Fruit fly (Drosophila melanogaster) whole organism, embryonic: ENCODE results near the gene Arp8.

Experiments
- Abd-B ChIP-seq: fragments of 200-800 bp; sonication (Bioruptor generic); optimal IDR thresholded peaks from 2 replicates; lab custom pipeline; 2018; ENCODE audit warnings: missing biosample characterization, mild to moderate bottlenecking, missing genetic modification characterization, moderate library complexity
- Aef1 ChIP-seq: fragments of 200-800 bp; sonication (Bioruptor generic); IDR thresholded peaks from 3 replicates; pipeline ENCODE4 v1.3.6; 2022; ENCODE audit warnings: missing biosample characterization, missing genetic modification characterization
- BEAF-32 ChIP-seq: fragments of 200-800 bp; sonication (Bioruptor generic); optimal IDR thresholded peaks from 3 replicates; lab custom pipeline; 2017; ENCODE audit warnings: missing biosample characterization, missing genetic modification characterization, mild to moderate bottlenecking, moderate library complexity, missing genetic modification reagents
- C15 ChIP-seq: fragments of 200-800 bp; sonication (Bioruptor generic); IDR thresholded peaks from 3 replicates; pipeline ENCODE4 v1.3.6; 2022; ENCODE audit warnings: missing biosample characterization, missing genetic modification characterization
- CG10462 ChIP-seq: fragments of 200-800 bp; sonication (Bioruptor generic); optimal IDR thresholded peaks from 2 replicates; lab custom pipeline; 2016; ENCODE audit warnings: missing biosample characterization, missing genetic modification characterization
- CG10565 ChIP-seq: fragments of 200-800 bp; sonication (Bioruptor generic); optimal IDR thresholded peaks from 3 replicates; lab custom pipeline; 2016; ENCODE audit warnings: missing biosample characterization, mild to moderate bottlenecking, missing genetic modification characterization
- CG10979 ChIP-seq: fragments of 200-800 bp; sonication (Bioruptor generic); optimal IDR thresholded peaks from 2 replicates; lab custom pipeline; 2018; ENCODE audit warnings: missing biosample characterization, mild to moderate bottlenecking, missing genetic modification characterization, moderate library complexity
- CG1233 ChIP-seq: fragments of 200-800 bp; sonication (Bioruptor generic); optimal IDR thresholded peaks from 4 replicates; lab custom pipeline; 2018; ENCODE audit warnings: missing biosample characterization, mild to moderate bottlenecking, missing genetic modification characterization
- CG12659 ChIP-seq: fragments of 200-800 bp; sonication (Bioruptor generic); optimal IDR thresholded peaks from 3 replicates; lab custom pipeline; 2017; ENCODE audit warnings: mild to moderate bottlenecking, missing biosample characterization, missing genetic modification reagents, missing genetic modification characterization
- CG15269 ChIP-seq: fragments of 200-800 bp; sonication (Bioruptor generic); optimal IDR thresholded peaks from 2 replicates; lab custom pipeline; 2018; ENCODE audit warnings: missing biosample characterization, mild to moderate bottlenecking, missing genetic modification characterization, moderate library complexity
- CG15514 ChIP-seq: fragments of 200-800 bp; sonication (Bioruptor generic); optimal IDR thresholded peaks from 3 replicates; lab custom pipeline; 2017; ENCODE audit warnings: missing biosample characterization, missing genetic modification characterization, mild to moderate bottlenecking, moderate library complexity, missing genetic modification reagents
- CG1603 ChIP-seq: fragments of 200-800 bp; sonication (Bioruptor generic); optimal IDR thresholded peaks from 2 replicates; lab custom pipeline; 2019; ENCODE audit warnings: missing biosample characterization, mild to moderate bottlenecking, missing genetic modification characterization, moderate library complexity
- CG16779 ChIP-seq: fragments of 200-800 bp; sonication (Bioruptor generic); IDR thresholded peaks from 2 replicates; pipeline ENCODE4 v1.3.6; 2022; ENCODE audit warnings: missing biosample characterization, missing genetic modification characterization
- CG17361 ChIP-seq: fragments of 200-800 bp; sonication (Bioruptor generic); IDR thresholded peaks from 3 replicates; pipeline ENCODE4 v1.3.6; 2022; ENCODE audit warnings: missing biosample characterization, missing genetic modification characterization
- CG31388 ChIP-seq: fragments of 200-800 bp; sonication (Bioruptor generic); optimal IDR thresholded peaks from 2 replicates; lab custom pipeline; 2016; ENCODE audit warnings: missing biosample characterization, missing genetic modification characterization
- CG42726 ChIP-seq: fragments of 200-800 bp; sonication (Bioruptor generic); IDR thresholded peaks from 2 replicates; pipeline ENCODE4 v1.3.6; 2022; ENCODE audit warnings: missing biosample characterization, missing genetic modification characterization; ENCODE audit not compliant: partially characterized antibody
- CG4360 ChIP-seq: fragments of 200-800 bp; sonication (Bioruptor generic); IDR thresholded peaks from 2 replicates; pipeline ENCODE4 v1.3.6; 2022; ENCODE audit warnings: missing biosample characterization, missing genetic modification characterization
- CG6689 ChIP-seq: fragments of 200-800 bp; sonication (Bioruptor generic); IDR thresholded peaks from 2 replicates; pipeline ENCODE4 v1.3.6; 2022; ENCODE audit warnings: missing biosample characterization, missing genetic modification characterization
- CG7963 ChIP-seq: fragments of 200-800 bp; sonication (Bioruptor generic); IDR thresholded peaks from 3 replicates; pipeline ENCODE4 v1.3.6; 2022; ENCODE audit warnings: missing biosample characterization, missing genetic modification characterization; ENCODE audit not compliant: partially characterized antibody
- CG8359 ChIP-seq: fragments of 200-800 bp; sonication (Bioruptor generic); optimal IDR thresholded peaks from 2 replicates; lab custom pipeline; 2017; ENCODE audit warnings: missing biosample characterization, mild to moderate bottlenecking, missing genetic modification characterization, borderline replicate concordance
- Camta ChIP-seq: fragments of 200-800 bp; sonication (Bioruptor generic); optimal IDR thresholded peaks from 2 replicates; lab custom pipeline; 2016; ENCODE audit warnings: missing biosample characterization, missing genetic modification characterization
- D19B ChIP-seq: fragments of 200-800 bp; sonication (Bioruptor generic); optimal IDR thresholded peaks from 2 replicates; lab custom pipeline; 2017; ENCODE audit warnings: missing biosample characterization, mild to moderate bottlenecking, missing genetic modification characterization
- Dbx ChIP-seq: fragments of 200-800 bp; sonication (Bioruptor generic); IDR thresholded peaks from 3 replicates; pipeline ENCODE4 v1.3.6; 2022; ENCODE audit warnings: missing biosample characterization, missing genetic modification characterization
- Deaf1 ChIP-seq: fragments of 200-800 bp; optimal IDR thresholded peaks from 3 replicates; lab custom pipeline; 2019; ENCODE audit warnings: missing biosample characterization, mild to moderate bottlenecking, missing genetic modification characterization, moderate library complexity
- Dll ChIP-seq: fragments of 200-800 bp; sonication (Bioruptor generic); IDR thresholded peaks from 4 replicates; pipeline ENCODE4 v1.3.6; 2022; ENCODE audit warnings: missing biosample characterization, missing genetic modification characterization; ENCODE audit not compliant: partially characterized antibody
- Doc3 ChIP-seq: fragments of 200-800 bp; sonication (Bioruptor generic); IDR thresholded peaks from 3 replicates; pipeline ENCODE4 v1.3.6; 2022; ENCODE audit warnings: missing biosample characterization, missing genetic modification characterization; ENCODE audit not compliant: partially characterized antibody
- Eip74EF ChIP-seq, 2 experiments: fragments of 200-800 bp in 1 of 2; fragments of >200 bp in 1 of 2; sonication (Bioruptor generic) in 1 of 2; optimal IDR thresholded peaks; 2 replicates each; lab custom pipeline; 2017 to 2019; ENCODE audit warnings: missing biosample characterization in 2 of 2, missing genetic modification characterization in 2 of 2, mild to moderate bottlenecking in 1 of 2, moderate library complexity in 1 of 2
- Hr3 ChIP-seq: fragments of 200-800 bp; sonication (Bioruptor generic); optimal IDR thresholded peaks from 3 replicates; lab custom pipeline; 2016; ENCODE audit warnings: missing biosample characterization, missing genetic modification characterization
- MESR4 ChIP-seq: fragments of 200-800 bp; sonication (Bioruptor generic); optimal IDR thresholded peaks from 2 replicates; lab custom pipeline; 2018; ENCODE audit warnings: missing biosample characterization, mild to moderate bottlenecking, missing genetic modification characterization, moderate library complexity
- MTF-1 ChIP-seq: fragments of 200-800 bp; sonication (Bioruptor generic); optimal IDR thresholded peaks from 2 replicates; lab custom pipeline; 2018; ENCODE audit warnings: missing biosample characterization, mild to moderate bottlenecking, missing genetic modification characterization, borderline replicate concordance
- Myb ChIP-seq: fragments of 200-800 bp; sonication (Bioruptor generic); optimal IDR thresholded peaks from 2 replicates; lab custom pipeline; 2016; ENCODE audit warnings: missing biosample characterization, missing genetic modification characterization
- NFAT ChIP-seq: fragments of 200-800 bp; sonication (Bioruptor generic); IDR thresholded peaks from 2 replicates; pipeline ENCODE4 v1.3.6; 2022; ENCODE audit warnings: missing biosample characterization, missing genetic modification characterization
- Poxn ChIP-seq: fragments of 200-800 bp; sonication (Bioruptor generic); IDR thresholded peaks from 2 replicates; pipeline ENCODE4 v1.3.6; 2022; ENCODE audit warnings: missing biosample characterization, missing genetic modification characterization
- Side ChIP-seq: fragments of 200-800 bp; sonication (Bioruptor generic); optimal IDR thresholded peaks from 2 replicates; lab custom pipeline; 2016; ENCODE audit warnings: missing biosample characterization, missing genetic modification characterization
- Sry-β ChIP-seq: fragments of 200-800 bp; sonication (Bioruptor generic); optimal IDR thresholded peaks from 2 replicates; lab custom pipeline; 2018; ENCODE audit warnings: missing biosample characterization, mild to moderate bottlenecking, missing genetic modification characterization, moderate library complexity
- ash1 ChIP-seq: fragments of 200-800 bp; sonication (Bioruptor generic); optimal IDR thresholded peaks from 2 replicates; lab custom pipeline; 2018; ENCODE audit warnings: missing biosample characterization, mild to moderate bottlenecking, missing genetic modification characterization
- caup ChIP-seq: fragments of 200-800 bp; sonication (Bioruptor generic); optimal IDR thresholded peaks from 3 replicates; lab custom pipeline; 2017; ENCODE audit warnings: missing biosample characterization, mild to moderate bottlenecking, missing genetic modification characterization, moderate library complexity; ENCODE audit not compliant: severe bottlenecking
- eve ChIP-seq, 2 experiments: fragments of >200 bp; optimal IDR thresholded peaks; 2 replicates each; lab custom pipeline; 2017; ENCODE audit warnings: missing biosample characterization in 2 of 2, missing genetic modification characterization in 2 of 2
- hb ChIP-seq: fragments of 200-800 bp; sonication (Bioruptor generic); IDR thresholded peaks from 3 replicates; pipeline ENCODE4 v1.3.6; 2022; ENCODE audit warnings: missing biosample characterization, missing genetic modification characterization; ENCODE audit not compliant: partially characterized antibody
- luna ChIP-seq: fragments of 200-800 bp; sonication (Bioruptor generic); optimal IDR thresholded peaks from 2 replicates; lab custom pipeline; 2016; ENCODE audit warnings: missing biosample characterization, missing genetic modification characterization
- mld ChIP-seq: fragments of 200-800 bp; sonication (Bioruptor generic); IDR thresholded peaks from 3 replicates; pipeline ENCODE4 v1.3.6; 2022; ENCODE audit warnings: missing biosample characterization, missing genetic modification characterization; ENCODE audit not compliant: partially characterized antibody
- sens ChIP-seq: fragments of 200-800 bp; sonication (Bioruptor generic); peaks from one replicate; lab custom pipeline; 2016; ENCODE audit warnings: missing biosample characterization, missing genetic modification characterization
- slp2 ChIP-seq: fragments of 200-800 bp; sonication (Bioruptor generic); optimal IDR thresholded peaks from 2 replicates; lab custom pipeline; 2016; ENCODE audit warnings: missing biosample characterization, missing genetic modification characterization
- sob ChIP-seq: fragments of 200-800 bp; sonication (Bioruptor generic); IDR thresholded peaks from 2 replicates; pipeline ENCODE4 v1.3.6; 2022; ENCODE audit warnings: missing biosample characterization, missing genetic modification characterization
- sug ChIP-seq: fragments of 200-800 bp; optimal IDR thresholded peaks from 2 replicates; lab custom pipeline; 2019; ENCODE audit warnings: missing biosample characterization, mild to moderate bottlenecking, missing genetic modification characterization, moderate library complexity
- trem ChIP-seq: fragments of 200-800 bp; optimal IDR thresholded peaks from 3 replicates; lab custom pipeline; 2019; ENCODE audit warnings: missing biosample characterization, mild to moderate bottlenecking, missing genetic modification characterization, moderate library complexity
- usp ChIP-seq: fragments of >200 bp; optimal IDR thresholded peaks from 2 replicates; lab custom pipeline; 2017; ENCODE audit warnings: missing biosample characterization, missing genetic modification characterization
- vfl ChIP-seq: fragments of 200-800 bp; sonication (Bioruptor generic); optimal IDR thresholded peaks from 2 replicates; lab custom pipeline; 2016; ENCODE audit warnings: missing biosample characterization, missing genetic modification characterization
- zen ChIP-seq: fragments of 200-800 bp; sonication (Bioruptor generic); optimal IDR thresholded peaks from 3 replicates; lab custom pipeline; 2018; ENCODE audit warnings: missing biosample characterization, mild to moderate bottlenecking, missing genetic modification characterization, moderate library complexity
- zen2 ChIP-seq: fragments of 200-800 bp; sonication (Bioruptor generic); IDR thresholded peaks from 3 replicates; pipeline ENCODE4 v1.3.6; 2022; ENCODE audit warnings: missing biosample characterization, missing genetic modification characterization; ENCODE audit not compliant: partially characterized antibody

Gene Arp8

dm6 chrX:17852457-17852856 lies 8.1 kb downstream of the Arp8 start, which contains the start of gene CG32554 (continued):
- no peak for TF ChIP-seq CG10979 (tag; lab: Kevin White, UChicago)
- no peak for TF ChIP-seq Dbx (GFP tag; lab: Robert Waterston, UW)
- TF ChIP-seq usp (GFP tag; lab: Kevin White, UChicago) = no peak
- no peak for TF ChIP-seq D19B
- no peak for TF ChIP-seq Camta (GFP tag; lab: Kevin White, UChicago)
- TF ChIP-seq sens (GFP tag; lab: Kevin White, UChicago) = peak; percentile 55
- peak; percentile 84 for TF ChIP-seq CG7963
- TF ChIP-seq zen2 (GFP tag; lab: Robert Waterston, UW) = peak; percentile 91
- no peak for TF ChIP-seq Deaf1 (tag; lab: Kevin White, UChicago)
- TF ChIP-seq Hr3 (GFP tag; lab: Kevin White, UChicago) = no peak
- no peak for TF ChIP-seq Sry-β
- no peak for TF ChIP-seq eve (GFP tag; optimal IDR thresholded peaks at IDR 0.05; lab: Kevin White, UChicago)
- peak; percentile 90 for TF ChIP-seq Doc3 (GFP tag; lab: Robert Waterston, UW)
- no peak for TF ChIP-seq vfl
- TF ChIP-seq Side = no peak
- no peak for TF ChIP-seq Poxn (GFP tag; lab: Robert Waterston, UW)
- no peak for TF ChIP-seq sug
- no peak for TF ChIP-seq Eip74EF (GFP tag; optimal IDR thresholded peaks at IDR 0.05; lab: Kevin White, UChicago)
- TF ChIP-seq NFAT = no peak
- no peak for TF ChIP-seq slp2 (GFP tag; lab: Kevin White, UChicago)
- peak; percentile 61 for TF ChIP-seq Myb (GFP tag; lab: Kevin White, UChicago)
- TF ChIP-seq CG31388 (GFP tag; lab: Kevin White, UChicago) = no peak
- no peak for TF ChIP-seq luna (GFP tag; lab: Kevin White, UChicago)
- TF ChIP-seq CG1233 (GFP tag; lab: Kevin White, UChicago) = no peak
- peak; percentile 78; the same call in 2 of the 3 replicates for TF ChIP-seq mld (GFP tag; lab: Robert Waterston, UW)
- no peak for TF ChIP-seq caup (GFP tag; lab: Kevin White, UChicago)
- TF ChIP-seq CG15269 (tag; lab: Kevin White, UChicago) = no peak
- TF ChIP-seq CG16779 (GFP tag; lab: Robert Waterston, UW) = no peak
- TF ChIP-seq Dll (GFP tag; lab: Robert Waterston, UW) = peak; percentile 93
- TF ChIP-seq ash1 (GFP tag; lab: Kevin White, UChicago) = no peak
- TF ChIP-seq sob (GFP tag; lab: Robert Waterston, UW) = no peak
- TF ChIP-seq CG10565 = no peak
- no peak for TF ChIP-seq CG6689
- no peak for TF ChIP-seq CG17361 (GFP tag; lab: Robert Waterston, UW)
- TF ChIP-seq CG1603 = peak; percentile 24
- TF ChIP-seq CG12659 = no peak
- TF ChIP-seq CG10462 = no peak
- TF ChIP-seq CG8359 (GFP tag; lab: Kevin White, UChicago) = no peak
- peak; percentile 18 for TF ChIP-seq MESR4 (GFP tag; lab: Kevin White, UChicago)
- no peak for TF ChIP-seq Aef1 (GFP tag; lab: Robert Waterston, UW)
- TF ChIP-seq BEAF-32 (GFP tag; lab: Kevin White, UChicago) = peak; percentile 83
- no peak for TF ChIP-seq Abd-B (GFP tag; lab: Kevin White, UChicago)
- no peak for TF ChIP-seq MTF-1 (GFP tag; lab: Kevin White, UChicago)
- no peak for TF ChIP-seq C15 (GFP tag; lab: Robert Waterston, UW)
- TF ChIP-seq CG42726 (GFP tag; lab: Robert Waterston, UW) = peak; percentile 80; the same call in 1 of the 2 replicates
- TF ChIP-seq CG15514 (GFP tag; lab: Kevin White, UChicago) = peak; percentile 48
- TF ChIP-seq hb (GFP tag; lab: Robert Waterston, UW) = peak; percentile 83
- TF ChIP-seq trem = peak; percentile 95
- TF ChIP-seq CG4360 (GFP tag; lab: Robert Waterston, UW) = no peak
- no peak for TF ChIP-seq zen
